Fruit fly (Drosophila melanogaster) whole organism, embryonic: ENCODE data around the gene CG7806.

Source experiments
- Bgb ChIP-seq: fragments of 200-800 bp; sonication (Bioruptor generic); IDR thresholded peaks from 2 replicates; pipeline ENCODE4 v1.3.6; 2022; ENCODE audit warnings: missing biosample characterization, missing genetic modification characterization; ENCODE audit not compliant: partially characterized antibody
- CG10979 ChIP-seq: fragments of 200-800 bp; sonication (Bioruptor generic); optimal IDR thresholded peaks from 2 replicates; lab custom pipeline; 2018; ENCODE audit warnings: missing biosample characterization, mild to moderate bottlenecking, missing genetic modification characterization, moderate library complexity
- CG12391 ChIP-seq: fragments of 200-800 bp; sonication (Bioruptor generic); optimal IDR thresholded peaks from 3 replicates; lab custom pipeline; 2018; ENCODE audit warnings: missing biosample characterization, mild to moderate bottlenecking, missing genetic modification characterization, moderate library complexity
- CG13287 ChIP-seq: fragments of 200-800 bp; sonication (Bioruptor generic); IDR thresholded peaks from 2 replicates; pipeline ENCODE4 v1.3.6; 2022; ENCODE audit warnings: missing biosample characterization, missing genetic modification characterization; ENCODE audit not compliant: partially characterized antibody
- CG13894 ChIP-seq: fragments of 200-800 bp; sonication (Bioruptor generic); optimal IDR thresholded peaks from 3 replicates; lab custom pipeline; 2018; ENCODE audit warnings: missing biosample characterization, mild to moderate bottlenecking, missing genetic modification characterization, moderate library complexity
- CG14710 ChIP-seq: fragments of 200-800 bp; sonication (Bioruptor generic); optimal IDR thresholded peaks from 3 replicates; lab custom pipeline; 2019; ENCODE audit warnings: missing biosample characterization, mild to moderate bottlenecking, missing genetic modification characterization, moderate library complexity
- CG14860 ChIP-seq: fragments of 200-800 bp; sonication (Bioruptor generic); IDR thresholded peaks from 3 replicates; pipeline ENCODE4 v1.3.6; 2022; ENCODE audit warnings: missing biosample characterization, missing genetic modification characterization; ENCODE audit not compliant: partially characterized antibody
- CG16813 ChIP-seq: fragments of 200-800 bp; sonication (Bioruptor generic); IDR thresholded peaks from 3 replicates; pipeline ENCODE4 v1.3.6; 2022; ENCODE audit warnings: missing biosample characterization, missing genetic modification characterization; ENCODE audit not compliant: partially characterized antibody
- CG17385 ChIP-seq: fragments of 200-800 bp; sonication (Bioruptor generic); optimal IDR thresholded peaks from 3 replicates; lab custom pipeline; 2018; ENCODE audit warnings: missing biosample characterization, mild to moderate bottlenecking, missing genetic modification characterization
- CG2712 ChIP-seq: fragments of 200-800 bp; optimal IDR thresholded peaks from 3 replicates; lab custom pipeline; 2019; ENCODE audit warnings: missing biosample characterization, mild to moderate bottlenecking, missing genetic modification characterization, moderate library complexity
- CG34224 ChIP-seq: fragments of 200-800 bp; sonication (Bioruptor generic); IDR thresholded peaks from 3 replicates; pipeline ENCODE4 v1.3.6; 2022; ENCODE audit warnings: missing biosample characterization, missing genetic modification characterization; ENCODE audit not compliant: partially characterized antibody
- CG34422 ChIP-seq: fragments of 200-800 bp; sonication (Bioruptor generic); IDR thresholded peaks from 3 replicates; pipeline ENCODE4 v1.3.6; 2022; ENCODE audit warnings: missing biosample characterization, missing genetic modification characterization
- CG6254 ChIP-seq: fragments of 200-800 bp; sonication (Bioruptor generic); optimal IDR thresholded peaks from 3 replicates; lab custom pipeline; 2017; ENCODE audit warnings: mild to moderate bottlenecking, missing biosample characterization, missing genetic modification reagents, missing genetic modification characterization
- CG6272 ChIP-seq: fragments of 200-800 bp; sonication (Bioruptor generic); IDR thresholded peaks from 2 replicates; pipeline ENCODE4 v1.3.6; 2022; ENCODE audit warnings: missing biosample characterization, missing genetic modification characterization
- CoRest ChIP-seq: fragments of 200-800 bp; sonication (Bioruptor generic); optimal IDR thresholded peaks from 3 replicates; lab custom pipeline; 2018; ENCODE audit warnings: missing biosample characterization, mild to moderate bottlenecking, missing genetic modification characterization, moderate library complexity
- Doc3 ChIP-seq: fragments of 200-800 bp; sonication (Bioruptor generic); IDR thresholded peaks from 3 replicates; pipeline ENCODE4 v1.3.6; 2022; ENCODE audit warnings: missing biosample characterization, missing genetic modification characterization; ENCODE audit not compliant: partially characterized antibody
- Dp ChIP-seq: fragments of 200-800 bp; sonication (Bioruptor generic); optimal IDR thresholded peaks from 2 replicates; lab custom pipeline; 2018; ENCODE audit warnings: missing biosample characterization, mild to moderate bottlenecking, missing genetic modification characterization, moderate library complexity
- Dref ChIP-seq: fragments of 200-800 bp; sonication (Bioruptor generic); IDR thresholded peaks from 2 replicates; pipeline ENCODE4 v1.3.6; 2022; ENCODE audit warnings: missing biosample characterization, missing genetic modification characterization
- Eip74EF ChIP-seq, 2 experiments: fragments of 200-800 bp in 1 of 2; fragments of >200 bp in 1 of 2; sonication (Bioruptor generic) in 1 of 2; optimal IDR thresholded peaks; 2 replicates each; lab custom pipeline; 2017 to 2019; ENCODE audit warnings: missing biosample characterization in 2 of 2, missing genetic modification characterization in 2 of 2, mild to moderate bottlenecking in 1 of 2, moderate library complexity in 1 of 2
- HLH54F ChIP-seq: fragments of 200-800 bp; sonication (Bioruptor generic); optimal IDR thresholded peaks from 3 replicates; lab custom pipeline; 2016; ENCODE audit warnings: missing biosample characterization, missing genetic modification characterization
- MBD-R2 ChIP-seq: fragments of 200-800 bp; sonication (Bioruptor generic); IDR thresholded peaks from 2 replicates; pipeline ENCODE4 v1.3.6; 2022; ENCODE audit warnings: missing biosample characterization, missing genetic modification characterization
- MESR4 ChIP-seq: fragments of 200-800 bp; sonication (Bioruptor generic); optimal IDR thresholded peaks from 2 replicates; lab custom pipeline; 2018; ENCODE audit warnings: missing biosample characterization, mild to moderate bottlenecking, missing genetic modification characterization, moderate library complexity
- Max ChIP-seq: fragments of 200-800 bp; sonication (Bioruptor generic); optimal IDR thresholded peaks from 2 replicates; lab custom pipeline; 2016; ENCODE audit warnings: missing biosample characterization, mild to moderate bottlenecking, missing genetic modification characterization
- Meics ChIP-seq: fragments of 200-800 bp; sonication (Bioruptor generic); optimal IDR thresholded peaks from 2 replicates; lab custom pipeline; 2017; ENCODE audit warnings: missing biosample characterization, mild to moderate bottlenecking, missing genetic modification characterization
- Nf-YC ChIP-seq: fragments of 200-800 bp; optimal IDR thresholded peaks from 3 replicates; lab custom pipeline; 2019; ENCODE audit warnings: missing biosample characterization, mild to moderate bottlenecking, missing genetic modification characterization, moderate library complexity
- Sry-δ ChIP-seq: fragments of 200-800 bp; sonication (Bioruptor generic); optimal IDR thresholded peaks from 2 replicates; lab custom pipeline; 2016; ENCODE audit warnings: missing biosample characterization, missing genetic modification characterization
- YL-1 ChIP-seq: fragments of 200-800 bp; sonication (Bioruptor generic); optimal IDR thresholded peaks from 3 replicates; lab custom pipeline; 2017; ENCODE audit warnings: missing biosample characterization, mild to moderate bottlenecking, missing genetic modification characterization
- amos ChIP-seq: fragments of 200-800 bp; sonication (Bioruptor generic); IDR thresholded peaks from 2 replicates; pipeline ENCODE4 v1.3.6; 2022; ENCODE audit warnings: missing biosample characterization, missing genetic modification characterization; ENCODE audit not compliant: partially characterized antibody
- az2 ChIP-seq: fragments of 200-800 bp; sonication (Bioruptor generic); optimal IDR thresholded peaks from 3 replicates; lab custom pipeline; 2016; ENCODE audit warnings: missing biosample characterization, missing genetic modification characterization
- bbx ChIP-seq: fragments of 200-800 bp; sonication (Bioruptor generic); IDR thresholded peaks from 2 replicates; pipeline ENCODE4 v1.3.6; 2022; ENCODE audit warnings: missing biosample characterization, missing genetic modification characterization; ENCODE audit not compliant: partially characterized antibody
- crc ChIP-seq: fragments of 200-800 bp; sonication (Bioruptor generic); optimal IDR thresholded peaks from 2 replicates; lab custom pipeline; 2016; ENCODE audit warnings: missing biosample characterization, missing genetic modification characterization
- dimm ChIP-seq: fragments of 200-800 bp; sonication (Bioruptor generic); IDR thresholded peaks from 2 replicates; pipeline ENCODE4 v1.3.6; 2022; ENCODE audit warnings: missing biosample characterization, missing genetic modification characterization
- disco-r ChIP-seq: fragments of 200-800 bp; sonication (Bioruptor generic); optimal IDR thresholded peaks from 2 replicates; lab custom pipeline; 2016; ENCODE audit warnings: missing biosample characterization, missing genetic modification characterization
- fd3F ChIP-seq: fragments of 200-800 bp; sonication (Bioruptor generic); optimal IDR thresholded peaks from 2 replicates; lab custom pipeline; 2018; ENCODE audit warnings: missing biosample characterization, mild to moderate bottlenecking, missing genetic modification characterization, moderate library complexity
- h ChIP-seq: fragments of >200 bp; optimal IDR thresholded peaks from 2 replicates; lab custom pipeline; 2017
- inv ChIP-seq: fragments of 200-800 bp; sonication (Bioruptor generic); IDR thresholded peaks from 2 replicates; pipeline ENCODE4 v1.3.6; 2022; ENCODE audit warnings: missing biosample characterization, missing genetic modification characterization; ENCODE audit not compliant: partially characterized antibody
- jigr1 ChIP-seq: fragments of 200-800 bp; sonication (Bioruptor generic); IDR thresholded peaks from 3 replicates; pipeline ENCODE4 v1.3.6; 2022; ENCODE audit warnings: missing biosample characterization, missing genetic modification characterization
- lbe ChIP-seq: fragments of 200-800 bp; sonication (Bioruptor generic); optimal IDR thresholded peaks from 2 replicates; lab custom pipeline; 2016; ENCODE audit warnings: missing biosample characterization, mild to moderate bottlenecking, missing genetic modification characterization
- lilli ChIP-seq: fragments of 200-800 bp; sonication (Bioruptor generic); optimal IDR thresholded peaks from 3 replicates; lab custom pipeline; 2016; ENCODE audit warnings: missing biosample characterization, missing genetic modification characterization
- luna ChIP-seq: fragments of 200-800 bp; sonication (Bioruptor generic); optimal IDR thresholded peaks from 2 replicates; lab custom pipeline; 2016; ENCODE audit warnings: missing biosample characterization, missing genetic modification characterization
- mld ChIP-seq: fragments of 200-800 bp; sonication (Bioruptor generic); IDR thresholded peaks from 3 replicates; pipeline ENCODE4 v1.3.6; 2022; ENCODE audit warnings: missing biosample characterization, missing genetic modification characterization; ENCODE audit not compliant: partially characterized antibody
- nerfin-2 ChIP-seq: fragments of 200-800 bp; sonication (Bioruptor generic); IDR thresholded peaks from 2 replicates; pipeline ENCODE4 v1.3.6; 2022; ENCODE audit warnings: missing biosample characterization, missing genetic modification characterization; ENCODE audit not compliant: partially characterized antibody
- prd ChIP-seq, 3 experiments: fragments of >200 bp in 2 of 3; fragments of 200-800 bp in 1 of 3; sonication (Bioruptor generic) in 1 of 3; optimal IDR thresholded peaks in 2 of 3; IDR thresholded peaks in 1 of 3; 2 replicates in 2 of 3; 3 replicates in 1 of 3; pipeline versions ENCODE4 v1.3.6 to Lab custom; 2017 to 2022; ENCODE audit warnings: missing biosample characterization in 1 of 3, missing genetic modification characterization in 1 of 3
- tna ChIP-seq: fragments of 200-800 bp; sonication (Bioruptor generic); IDR thresholded peaks from 2 replicates; pipeline ENCODE4 v1.3.6; 2022; ENCODE audit warnings: missing biosample characterization, missing genetic modification characterization; ENCODE audit not compliant: partially characterized antibody
- unc-4 ChIP-seq: fragments of 200-800 bp; sonication (Bioruptor generic); IDR thresholded peaks from 2 replicates; pipeline ENCODE4 v1.3.6; 2022; ENCODE audit warnings: missing biosample characterization, missing genetic modification characterization; ENCODE audit not compliant: partially characterized antibody
- vnd ChIP-seq: fragments of 200-800 bp; sonication (Bioruptor generic); IDR thresholded peaks from 3 replicates; pipeline ENCODE4 v1.3.6; 2022; ENCODE audit warnings: missing biosample characterization, missing genetic modification characterization; ENCODE audit not compliant: partially characterized antibody
- vvl ChIP-seq: fragments of 200-800 bp; sonication (Bioruptor generic); IDR thresholded peaks from 2 replicates; pipeline ENCODE4 v1.3.6; 2022; ENCODE audit warnings: missing biosample characterization, missing genetic modification characterization

Gene CG7806

dm6 chr2L:8305409-8305808 lies 5.8 kb upstream of the CG7806 start, which contains the start of gene CG7840 (continued):
- TF ChIP-seq CG34224 (peak; percentile 91), disco-r (GFP tag; lab: Kevin White, UChicago) (no peak), amos (peak; percentile 88), tna (GFP tag; lab: Robert Waterston, UW) (peak; percentile 78), unc-4 (GFP tag; lab: Robert Waterston, UW) (peak; percentile 95), Dp (peak; percentile 88), CG2712 (tag; lab: Kevin White, UChicago) (peak; percentile 5), YL-1 (GFP tag; lab: Kevin White, UChicago) (peak; percentile 38), MBD-R2 (GFP tag; lab: Robert Waterston, UW) (peak; percentile 72), Dref (peak; percentile 89), h (lab: Kevin White, UChicago) (no peak), bbx (GFP tag; lab: Robert Waterston, UW) (peak; percentile 91), CG13287 (peak; percentile 95), CG6254 (GFP tag; lab: Kevin White, UChicago) (no peak), Bgb (peak; percentile 92), nerfin-2 (GFP tag; lab: Robert Waterston, UW) (peak; percentile 78), CG16813 (GFP tag; lab: Robert Waterston, UW) (peak; percentile 82), Meics (GFP tag; lab: Kevin White, UChicago) (peak; percentile 74), CG13894 (tag; lab: Kevin White, UChicago) (no peak), vnd (GFP tag; lab: Robert Waterston, UW) (peak; percentile 67; the same call in 2 of the 3 replicates), vvl (GFP tag; lab: Robert Waterston, UW) (peak; percentile 45), fd3F (GFP tag; lab: Kevin White, UChicago) (no peak), luna (GFP tag; lab: Kevin White, UChicago) (no peak), HLH54F (GFP tag; lab: Kevin White, UChicago) (no peak), CG14860 (peak; percentile 82), Doc3 (peak; percentile 90), prd (optimal IDR thresholded peaks at IDR 0.05; lab: Kevin White, UChicago) (no peak), prd (GFP tag; IDR thresholded peaks at IDR 0.05; lab: Robert Waterston, UW) (no peak), mld (GFP tag; lab: Robert Waterston, UW) (peak; percentile 78), CG14710 (peak; percentile 3), MESR4 (GFP tag; lab: Kevin White, UChicago) (peak; percentile 57), inv (GFP tag; lab: Robert Waterston, UW) (peak; percentile 74), Nf-YC (tag; lab: Kevin White, UChicago) (no peak), Sry-δ (GFP tag; lab: Kevin White, UChicago) (peak; percentile 83)

dm6 chr2L:8307817-8308551 lies 3.2 kb upstream of the CG7806 start, which contains the start of the genes Ostgamma and Mettl14:
TSS of gene Ostgamma (minus strand) at chr2L:8308192.
TSS of gene Mettl14 (plus strand) at chr2L:8308427.
- no peak for TF ChIP-seq dimm (GFP tag; lab: Robert Waterston, UW)
- TF ChIP-seq CG14710: peak; percentile 70
- TF ChIP-seq CG12391: peak; percentile 57
- no peak for TF ChIP-seq CG6272
- TF ChIP-seq CG17385 (GFP tag; lab: Kevin White, UChicago): peak; percentile 18
- peak; percentile 84 for TF ChIP-seq CG2712 (tag; lab: Kevin White, UChicago)
- no peak for TF ChIP-seq jigr1 (GFP tag; lab: Robert Waterston, UW)
- peak; percentile 62 for TF ChIP-seq Dref
- TF ChIP-seq CG34422: peak; percentile 74; the same call in 2 of the 3 replicates
- no peak for TF ChIP-seq Eip74EF (GFP tag; optimal IDR thresholded peaks at IDR 0.05; lab: Kevin White, UChicago)
- TF ChIP-seq CG10979 (tag; lab: Kevin White, UChicago): peak; percentile 14
- TF ChIP-seq lilli (GFP tag; lab: Kevin White, UChicago): peak; percentile 38
- no peak for TF ChIP-seq crc (GFP tag; lab: Kevin White, UChicago)
- TF ChIP-seq az2: peak; percentile 8
- TF ChIP-seq Max (GFP tag; lab: Kevin White, UChicago): peak; percentile 16
- peak; percentile 44 for TF ChIP-seq lbe (GFP tag; lab: Kevin White, UChicago)
- peak; percentile 28 for TF ChIP-seq CoRest (tag; lab: Kevin White, UChicago)
